Fruit fly (Drosophila melanogaster) whole organism, embryonic: ENCODE measurements around the gene RfC3.

ENCODE experiments used
- Abd-B ChIP-seq: fragments of 200-800 bp; sonication (Bioruptor generic); optimal IDR thresholded peaks from 2 replicates; lab custom pipeline; 2018; ENCODE audit warnings: missing biosample characterization, mild to moderate bottlenecking, missing genetic modification characterization, moderate library complexity
- Aef1 ChIP-seq: fragments of 200-800 bp; sonication (Bioruptor generic); IDR thresholded peaks from 3 replicates; pipeline ENCODE4 v1.3.6; 2022; ENCODE audit warnings: missing biosample characterization, missing genetic modification characterization
- B-H2 ChIP-seq: fragments of 200-800 bp; sonication (Bioruptor generic); optimal IDR thresholded peaks from 2 replicates; lab custom pipeline; 2018; ENCODE audit warnings: missing biosample characterization, mild to moderate bottlenecking, missing genetic modification characterization
- BEAF-32 ChIP-seq: fragments of 200-800 bp; sonication (Bioruptor generic); optimal IDR thresholded peaks from 3 replicates; lab custom pipeline; 2017; ENCODE audit warnings: missing biosample characterization, missing genetic modification characterization, mild to moderate bottlenecking, moderate library complexity, missing genetic modification reagents
- BtbVII ChIP-seq: fragments of 200-800 bp; sonication (Bioruptor generic); optimal IDR thresholded peaks from 3 replicates; lab custom pipeline; 2017; ENCODE audit warnings: missing biosample characterization, mild to moderate bottlenecking, missing genetic modification characterization
- CG10147 ChIP-seq: fragments of 200-800 bp; sonication (Bioruptor generic); optimal IDR thresholded peaks from 2 replicates; lab custom pipeline; 2019; ENCODE audit warnings: missing biosample characterization, mild to moderate bottlenecking, missing genetic modification characterization, moderate library complexity
- CG1024 ChIP-seq: fragments of 200-800 bp; sonication (Bioruptor generic); IDR thresholded peaks from 2 replicates; pipeline ENCODE4 v1.3.6; 2022; ENCODE audit warnings: missing biosample characterization, missing genetic modification characterization
- CG11504 ChIP-seq: fragments of 200-800 bp; sonication (Bioruptor generic); optimal IDR thresholded peaks from 3 replicates; lab custom pipeline; 2019; ENCODE audit warnings: missing biosample characterization, mild to moderate bottlenecking, missing genetic modification characterization, moderate library complexity
- CG12071 ChIP-seq: fragments of 200-800 bp; sonication (Bioruptor generic); optimal IDR thresholded peaks from 3 replicates; lab custom pipeline; 2018; ENCODE audit warnings: missing biosample characterization, mild to moderate bottlenecking, missing genetic modification characterization
- CG13123 ChIP-seq: fragments of 200-800 bp; sonication (Bioruptor generic); optimal IDR thresholded peaks from 2 replicates; lab custom pipeline; 2016; ENCODE audit warnings: missing biosample characterization, missing genetic modification characterization
- CG15269 ChIP-seq: fragments of 200-800 bp; sonication (Bioruptor generic); optimal IDR thresholded peaks from 2 replicates; lab custom pipeline; 2018; ENCODE audit warnings: missing biosample characterization, mild to moderate bottlenecking, missing genetic modification characterization, moderate library complexity
- CG15601 ChIP-seq: fragments of 200-800 bp; sonication (Bioruptor generic); optimal IDR thresholded peaks from 3 replicates; lab custom pipeline; 2019; ENCODE audit warnings: missing biosample characterization, mild to moderate bottlenecking, missing genetic modification characterization, moderate library complexity
- CG15696 ChIP-seq: fragments of 200-800 bp; sonication (Bioruptor generic); optimal IDR thresholded peaks from 2 replicates; lab custom pipeline; 2019; ENCODE audit warnings: missing biosample characterization, mild to moderate bottlenecking, missing genetic modification characterization, moderate library complexity
- CG17385 ChIP-seq: fragments of 200-800 bp; sonication (Bioruptor generic); optimal IDR thresholded peaks from 3 replicates; lab custom pipeline; 2018; ENCODE audit warnings: missing biosample characterization, mild to moderate bottlenecking, missing genetic modification characterization
- CG17802 ChIP-seq: fragments of 200-800 bp; sonication (Bioruptor generic); optimal IDR thresholded peaks from 2 replicates; lab custom pipeline; 2018; ENCODE audit warnings: missing biosample characterization, mild to moderate bottlenecking, missing genetic modification characterization, moderate library complexity
- CG30020 ChIP-seq: fragments of 200-800 bp; optimal IDR thresholded peaks from 2 replicates; lab custom pipeline; 2019; ENCODE audit warnings: missing biosample characterization, mild to moderate bottlenecking, missing genetic modification characterization, moderate library complexity
- CG3163 ChIP-seq: fragments of 200-800 bp; sonication (Bioruptor generic); optimal IDR thresholded peaks from 3 replicates; lab custom pipeline; 2016; ENCODE audit warnings: missing biosample characterization, missing genetic modification characterization
- CG4328 ChIP-seq: fragments of 200-800 bp; sonication (Bioruptor generic); optimal IDR thresholded peaks from 3 replicates; lab custom pipeline; 2017; ENCODE audit warnings: missing biosample characterization, missing genetic modification reagents, missing genetic modification characterization
- CG7745 ChIP-seq: fragments of 200-800 bp; sonication (Bioruptor generic); optimal IDR thresholded peaks from 2 replicates; lab custom pipeline; 2018; ENCODE audit warnings: missing biosample characterization, mild to moderate bottlenecking, missing genetic modification characterization, moderate library complexity
- CG8359 ChIP-seq: fragments of 200-800 bp; sonication (Bioruptor generic); optimal IDR thresholded peaks from 2 replicates; lab custom pipeline; 2017; ENCODE audit warnings: missing biosample characterization, mild to moderate bottlenecking, missing genetic modification characterization, borderline replicate concordance
- CG9437 ChIP-seq: fragments of 200-800 bp; sonication (Bioruptor generic); optimal IDR thresholded peaks from 2 replicates; lab custom pipeline; 2018; ENCODE audit warnings: missing biosample characterization, mild to moderate bottlenecking, missing genetic modification characterization
- CG9727 ChIP-seq: fragments of 200-800 bp; sonication (Bioruptor generic); optimal IDR thresholded peaks from 3 replicates; lab custom pipeline; 2017; ENCODE audit warnings: missing biosample characterization, mild to moderate bottlenecking, missing genetic modification characterization
- Dbx ChIP-seq: fragments of 200-800 bp; sonication (Bioruptor generic); IDR thresholded peaks from 3 replicates; pipeline ENCODE4 v1.3.6; 2022; ENCODE audit warnings: missing biosample characterization, missing genetic modification characterization
- Dip2 ChIP-seq: fragments of 200-800 bp; sonication (Bioruptor generic); IDR thresholded peaks from 2 replicates; pipeline ENCODE4 v1.3.6; 2022; ENCODE audit warnings: missing biosample characterization, missing genetic modification characterization
- Drgx ChIP-seq: fragments of 200-800 bp; sonication (Bioruptor generic); IDR thresholded peaks from 2 replicates; pipeline ENCODE4 v1.3.6; 2022; ENCODE audit warnings: missing biosample characterization, missing genetic modification characterization
- E2f2 ChIP-seq: fragments of 200-800 bp; sonication (Bioruptor generic); IDR thresholded peaks from 2 replicates; pipeline ENCODE4 v1.3.6; 2022; ENCODE audit warnings: missing biosample characterization, missing genetic modification characterization
- H15 ChIP-seq: fragments of 200-800 bp; sonication (Bioruptor generic); IDR thresholded peaks from 3 replicates; pipeline ENCODE4 v1.3.6; 2022; ENCODE audit warnings: missing biosample characterization, missing genetic modification characterization
- HHEX ChIP-seq: fragments of 200-800 bp; sonication (Bioruptor generic); optimal IDR thresholded peaks from 3 replicates; lab custom pipeline; 2017; ENCODE audit warnings: missing biosample characterization, mild to moderate bottlenecking, missing genetic modification characterization, missing genetic modification reagents
- Hr3 ChIP-seq: fragments of 200-800 bp; sonication (Bioruptor generic); optimal IDR thresholded peaks from 3 replicates; lab custom pipeline; 2016; ENCODE audit warnings: missing biosample characterization, missing genetic modification characterization
- Hr51 ChIP-seq, 2 experiments: fragments of 200-800 bp; sonication (Bioruptor generic); optimal IDR thresholded peaks; 2 replicates in 1 of 2; 3 replicates in 1 of 2; lab custom pipeline; 2016 to 2018; ENCODE audit warnings: missing biosample characterization in 2 of 2, missing genetic modification characterization in 2 of 2, mild to moderate bottlenecking in 1 of 2, moderate library complexity in 1 of 2
- Hsf ChIP-seq: fragments of 200-800 bp; sonication (Bioruptor generic); optimal IDR thresholded peaks from 3 replicates; lab custom pipeline; 2016; ENCODE audit warnings: missing biosample characterization, missing genetic modification characterization
- Oli ChIP-seq: fragments of 200-800 bp; sonication (Bioruptor generic); optimal IDR thresholded peaks from 2 replicates; lab custom pipeline; 2018; ENCODE audit warnings: missing biosample characterization, mild to moderate bottlenecking, missing genetic modification characterization, moderate library complexity
- PHDP ChIP-seq: fragments of 200-800 bp; sonication (Bioruptor generic); optimal IDR thresholded peaks from 3 replicates; lab custom pipeline; 2018; ENCODE audit warnings: missing biosample characterization, mild to moderate bottlenecking, missing genetic modification characterization, moderate library complexity
- Ptx1 ChIP-seq: fragments of 200-800 bp; sonication (Bioruptor generic); IDR thresholded peaks from 2 replicates; pipeline ENCODE4 v1.3.6; 2022; ENCODE audit warnings: missing biosample characterization, missing genetic modification characterization
- Rx ChIP-seq: fragments of 200-800 bp; sonication (Bioruptor generic); IDR thresholded peaks from 2 replicates; pipeline ENCODE4 v1.3.6; 2022; ENCODE audit warnings: missing biosample characterization, missing genetic modification characterization
- Sox100B ChIP-seq: fragments of 200-800 bp; sonication (Bioruptor generic); optimal IDR thresholded peaks from 3 replicates; lab custom pipeline; 2018; ENCODE audit warnings: missing biosample characterization, mild to moderate bottlenecking, missing genetic modification characterization
- Spps ChIP-seq: fragments of 200-800 bp; sonication (Bioruptor generic); optimal IDR thresholded peaks from 2 replicates; lab custom pipeline; 2018; ENCODE audit warnings: missing biosample characterization, mild to moderate bottlenecking, missing genetic modification characterization
- Trl ChIP-seq, 3 experiments: fragments of >200 bp in 2 of 3; fragments of 200-800 bp in 1 of 3; sonication (Bioruptor generic) in 1 of 3; optimal IDR thresholded peaks; 2 replicates in 1 of 3; 3 replicates in 2 of 3; lab custom pipeline; 2016 to 2017; ENCODE audit warnings: missing biosample characterization in 1 of 3, missing genetic modification characterization in 1 of 3
- ara ChIP-seq: fragments of 200-800 bp; sonication (Bioruptor generic); IDR thresholded peaks from 2 replicates; pipeline ENCODE4 v1.3.6; 2022; ENCODE audit warnings: missing biosample characterization, missing genetic modification characterization
- cato ChIP-seq: fragments of 200-800 bp; sonication (Bioruptor generic); optimal IDR thresholded peaks from 2 replicates; lab custom pipeline; 2016; ENCODE audit warnings: missing biosample characterization, missing genetic modification characterization, borderline replicate concordance
- ind ChIP-seq: fragments of 200-800 bp; sonication (Bioruptor generic); optimal IDR thresholded peaks from 3 replicates; lab custom pipeline; 2016; ENCODE audit warnings: missing biosample characterization, missing genetic modification characterization
- ken ChIP-seq: fragments of 200-800 bp; sonication (Bioruptor generic); IDR thresholded peaks from 3 replicates; pipeline ENCODE4 v1.3.6; 2022; ENCODE audit warnings: missing biosample characterization, missing genetic modification characterization
- mirr ChIP-seq: fragments of 200-800 bp; sonication (Bioruptor generic); optimal IDR thresholded peaks from 3 replicates; lab custom pipeline; 2018; ENCODE audit warnings: missing biosample characterization, mild to moderate bottlenecking, missing genetic modification characterization
- otp ChIP-seq: fragments of 200-800 bp; sonication (Bioruptor generic); IDR thresholded peaks from 3 replicates; pipeline ENCODE4, ENCODE4 v1.3.6; 2022; ENCODE audit warnings: missing biosample characterization, missing genetic modification characterization
- pros ChIP-seq: fragments of 200-800 bp; sonication (Bioruptor generic); optimal IDR thresholded peaks from 3 replicates; lab custom pipeline; 2019; ENCODE audit warnings: missing biosample characterization, mild to moderate bottlenecking, missing genetic modification characterization, moderate library complexity
- rib ChIP-seq: fragments of 200-800 bp; sonication (Bioruptor generic); IDR thresholded peaks from 2 replicates; pipeline ENCODE4 v1.3.6; 2022; ENCODE audit warnings: missing biosample characterization, missing genetic modification characterization
- sima ChIP-seq: fragments of 200-800 bp; sonication (Bioruptor generic); optimal IDR thresholded peaks from 2 replicates; lab custom pipeline; 2016; ENCODE audit warnings: missing biosample characterization, missing genetic modification characterization
- sqz ChIP-seq: fragments of 200-800 bp; sonication (Bioruptor generic); optimal IDR thresholded peaks from 3 replicates; lab custom pipeline; 2018; ENCODE audit warnings: missing biosample characterization, mild to moderate bottlenecking, missing genetic modification characterization
- zfh2 ChIP-seq: fragments of 200-800 bp; sonication (Bioruptor generic); optimal IDR thresholded peaks from 2 replicates; lab custom pipeline; 2016; ENCODE audit warnings: missing biosample characterization, missing genetic modification characterization

RfC3 gene

DNA sequence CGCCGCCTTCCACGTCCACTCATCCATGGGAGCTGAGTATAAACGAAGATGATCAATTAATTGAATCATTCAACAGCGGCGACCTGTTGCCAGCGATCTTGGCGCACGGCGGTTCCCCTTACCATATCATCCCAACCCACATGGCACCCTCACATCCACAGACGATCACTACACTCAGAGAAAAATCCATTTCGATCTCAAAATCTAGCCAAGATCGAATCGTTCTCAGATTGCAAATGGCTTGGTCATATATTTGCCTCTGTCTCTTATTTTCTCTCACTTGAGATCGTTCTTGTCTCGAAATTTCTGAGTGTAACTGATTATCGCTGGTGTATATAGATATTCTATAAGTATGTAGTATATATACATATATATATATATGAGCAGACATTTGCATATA lies 49.4 kb downstream of the RfC3 start (continued):
- TF ChIP-seq CG15269 (tag; lab: Kevin White, UChicago) (peak; percentile 72), Hsf (no peak), CG4328 (peak; percentile 37), BtbVII (GFP tag; lab: Kevin White, UChicago) (peak; percentile 18), CG15601 (peak; percentile 35), pros (no peak), Trl (optimal IDR thresholded peaks at IDR 0.05; lab: Kevin White, UChicago) (no peak), Trl (GFP tag; optimal IDR thresholded peaks at IDR 0.05; lab: Kevin White, UChicago) (peak; percentile 38), CG10147 (peak; percentile 41), HHEX (GFP tag; lab: Kevin White, UChicago) (peak; percentile 61), CG30020 (tag; lab: Kevin White, UChicago) (no peak), Spps (tag; lab: Kevin White, UChicago) (no peak), CG1024 (GFP tag; lab: Robert Waterston, UW) (peak; percentile 21; the same call in 1 of the 2 replicates), Dbx (GFP tag; lab: Robert Waterston, UW) (0 out of 3 replicates have a peak, but pooled peaks have one; percentile 26), H15 (GFP tag; lab: Robert Waterston, UW) (peak; percentile 50; the same call in 1 of the 3 replicates), CG9437 (GFP tag; lab: Kevin White, UChicago) (no peak), E2f2 (GFP tag; lab: Robert Waterston, UW) (peak; percentile 31; the same call in 1 of the 2 replicates), CG17802 (tag; lab: Kevin White, UChicago) (peak; percentile 38), CG7745 (tag; lab: Kevin White, UChicago) (no peak), Ptx1 (GFP tag; lab: Robert Waterston, UW) (peak; percentile 76), CG12071 (GFP tag; lab: Kevin White, UChicago) (peak; percentile 50), CG17385 (GFP tag; lab: Kevin White, UChicago) (peak; percentile 48), cato (GFP tag; lab: Kevin White, UChicago) (no peak), rib (no peak), Hr3 (GFP tag; lab: Kevin White, UChicago) (peak; percentile 9), otp (GFP tag; lab: Robert Waterston, UW) (peak; percentile 26; the same call in 1 of the 3 replicates), CG8359 (GFP tag; lab: Kevin White, UChicago) (no peak), sima (GFP tag; lab: Kevin White, UChicago) (no peak), CG13123 (GFP tag; lab: Kevin White, UChicago) (no peak), Oli (peak; percentile 54), mirr (GFP tag; lab: Kevin White, UChicago) (peak; percentile 30), Sox100B (GFP tag; lab: Kevin White, UChicago) (peak; percentile 23), Abd-B (GFP tag; lab: Kevin White, UChicago) (peak; percentile 35), CG9727 (peak; percentile 26), Drgx (GFP tag; lab: Robert Waterston, UW) (peak; percentile 80), CG3163 (GFP tag; lab: Kevin White, UChicago) (no peak), CG15696 (no peak), BEAF-32 (GFP tag; lab: Kevin White, UChicago) (no peak), PHDP (tag; lab: Kevin White, UChicago) (peak; percentile 59), Rx (GFP tag; lab: Robert Waterston, UW) (0 out of 2 replicates have a peak, but pooled peaks have one; percentile 39), B-H2 (GFP tag; lab: Kevin White, UChicago) (peak; percentile 27), CG11504 (tag; lab: Kevin White, UChicago) (peak; percentile 75), ind (peak; percentile 65), Aef1 (GFP tag; lab: Robert Waterston, UW) (peak; percentile 63), Dip2 (no peak), ken (GFP tag; lab: Robert Waterston, UW) (peak; percentile 55; the same call in 1 of the 3 replicates), sqz (peak; percentile 1), ara (peak; percentile 66; the same call in 1 of the 2 replicates), Hr51 (GFP tag; optimal IDR thresholded peaks at IDR 0.05; lab: Kevin White, UChicago) (peak; percentile 3 to 56), zfh2 (GFP tag; lab: Kevin White, UChicago) (peak; percentile 5)
